Worm (Caenorhabditis elegans) whole organism, L4 larva: ENCODE results near the gene nex-4.

Experiments
- R02D3.7 ChIP-seq: fragments of 150-350 bp; sonication (generic microtip); optimal IDR thresholded peaks from 3 replicates; lab custom pipeline; 2014; ENCODE audit warnings: missing biosample characterization, missing genetic modification characterization
- ama-1 ChIP-seq: fragments of 150-350 bp; optimal IDR thresholded peaks from 2 replicates; lab custom pipeline; 2014; ENCODE audit warnings: inconsistent platforms, mixed read lengths
- hlh-30 ChIP-seq: sonication (generic microtip); optimal IDR thresholded peaks from 2 replicates; lab custom pipeline; 2017; ENCODE audit warnings: antibody characterized with exemption, mild to moderate bottlenecking, missing genetic modification characterization, missing compliant biosample characterization; ENCODE audit not compliant: insufficient read depth
- nhr-11 ChIP-seq: fragments of 150-350 bp; optimal IDR thresholded peaks from 2 replicates; lab custom pipeline; 2014; ENCODE audit warnings: missing biosample characterization, missing genetic modification characterization
- nhr-237 ChIP-seq: sonication (generic microtip); optimal IDR thresholded peaks from 2 replicates; lab custom pipeline; 2017; ENCODE audit warnings: missing biosample characterization, missing genetic modification characterization
- tra-1 ChIP-seq: fragments of 200-800 bp; sonication (Bioruptor generic); IDR thresholded peaks from 2 replicates; pipeline ENCODE4 v1.3.6; 2022; ENCODE audit warnings: missing genetic modification reagents, missing genetic modification characterization, missing compliant biosample characterization
- unc-130 ChIP-seq: sonication (generic microtip); optimal IDR thresholded peaks from 2 replicates; lab custom pipeline; 2016; ENCODE audit warnings: missing genetic modification reagents, missing genetic modification characterization, missing compliant biosample characterization

DNA sequence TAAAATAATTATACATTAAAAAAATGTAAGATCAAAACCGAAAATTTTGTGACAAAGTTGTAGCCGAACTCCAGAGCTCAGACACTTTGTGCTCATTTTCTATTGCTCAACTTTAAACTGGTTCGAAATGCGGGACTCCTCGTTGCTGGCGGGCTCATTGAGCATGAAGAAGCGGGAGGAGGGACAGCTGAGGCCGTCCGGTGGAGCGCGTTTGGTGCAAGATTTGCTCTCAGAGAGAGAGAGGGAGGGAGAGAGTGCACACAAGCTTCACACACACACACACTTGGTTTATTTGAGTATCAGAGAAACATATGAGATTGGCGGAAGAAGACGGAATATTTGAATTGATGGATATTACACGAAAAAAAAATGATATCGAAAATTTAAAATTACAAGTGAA, 40.6 kb upstream of the nex-4 start:
- TF ChIP-seq tra-1 (GFP tag; lab: Robert Waterston, UW): no peak
- TF ChIP-seq hlh-30: peak; percentile 39
- TF ChIP-seq R02D3.7 (tag; lab: Kevin White, UChicago): no peak
- TF ChIP-seq ama-1 (lab: Kevin White, UChicago): no peak
- TF ChIP-seq nhr-11 (tag; lab: Kevin White, UChicago): peak; percentile 7
- no peak for TF ChIP-seq nhr-237
- no peak for TF ChIP-seq unc-130 (GFP tag; lab: Kevin White, UChicago)
